Worm (Caenorhabditis elegans) whole organism, L3 larva: ENCODE measurements around the gene F23H11.4.

ENCODE experiments used
- ZK546.5 ChIP-seq: sonication (generic microtip); optimal IDR thresholded peaks from 2 replicates; lab custom pipeline; 2017; ENCODE audit warnings: missing biosample characterization, missing genetic modification characterization
- aly-2 ChIP-seq: fragments of 150-350 bp; optimal IDR thresholded peaks from 2 replicates; lab custom pipeline; 2014; ENCODE audit warnings: missing biosample characterization, missing genetic modification characterization
- egl-27 ChIP-seq: sonication (generic microtip); optimal IDR thresholded peaks from 4 replicates; lab custom pipeline; 2017; ENCODE audit warnings: missing biosample characterization, missing genetic modification reagents, missing genetic modification characterization
- fkh-10 ChIP-seq: sonication (generic microtip); optimal IDR thresholded peaks from 2 replicates; lab custom pipeline; 2017; ENCODE audit warnings: missing biosample characterization, missing genetic modification reagents, missing genetic modification characterization
- lin-39 ChIP-seq: fragments of 150-350 bp; optimal IDR thresholded peaks from 2 replicates; lab custom pipeline; 2018; ENCODE audit warnings: missing biosample characterization, missing genetic modification reagents, missing genetic modification characterization
- mml-1 ChIP-seq: fragments of 150-350 bp; sonication (generic microtip); optimal IDR thresholded peaks from 3 replicates; lab custom pipeline; 2014; ENCODE audit warnings: missing biosample characterization, missing genetic modification characterization
- nfya-1 ChIP-seq: sonication (generic microtip); optimal IDR thresholded peaks from 2 replicates; lab custom pipeline; 2017; ENCODE audit warnings: missing genetic modification characterization, mild to moderate bottlenecking, missing compliant biosample characterization, antibody characterized with exemption, moderate library complexity; ENCODE audit not compliant: insufficient read depth
- pha-4 ChIP-seq: fragments of 150-350 bp; optimal IDR thresholded peaks from 2 replicates; lab custom pipeline; 2014; ENCODE audit warnings: missing biosample characterization, missing genetic modification reagents, missing genetic modification characterization
- unc-62 ChIP-seq: fragments of 150-350 bp; sonication (generic microtip); optimal IDR thresholded peaks from 4 replicates; lab custom pipeline; 2014; ENCODE audit warnings: missing biosample characterization, missing genetic modification reagents, missing genetic modification characterization

ce11 chrIII:880840-881239 lies 26.5 kb downstream of the F23H11.4 start:
- TF ChIP-seq unc-62 (GFP tag; lab: Kevin White, UChicago): no peak
- no peak for TF ChIP-seq nfya-1 (tag; lab: Kevin White, UChicago)
- TF ChIP-seq fkh-10 (GFP tag; lab: Kevin White, UChicago): no peak
- TF ChIP-seq lin-39 (tag; lab: Kevin White, UChicago): no peak
- no peak for TF ChIP-seq aly-2 (tag; lab: Kevin White, UChicago)
- no peak for TF ChIP-seq ZK546.5 (tag; lab: Kevin White, UChicago)
- TF ChIP-seq pha-4 (tag; lab: Kevin White, UChicago): no peak
- TF ChIP-seq mml-1 (tag; lab: Kevin White, UChicago): no peak
- TF ChIP-seq egl-27 (tag; lab: Kevin White, UChicago): no peak
